Fruit fly (Drosophila melanogaster): ENCODE results near the gene CG7781.

dm6 chr2L:8276880-8277279, 48.3 kb downstream of the CG7781 start:
- no peak for TF ChIP-seq psq (optimal IDR thresholded peaks at IDR 0.05)
- no peak for TF ChIP-seq h (optimal IDR thresholded peaks at IDR 0.05)
- TF ChIP-seq insv (optimal IDR thresholded peaks at IDR 0.05) = no peak
- TF ChIP-seq Sin3A (optimal IDR thresholded peaks at IDR 0.05) = no peak
- TF ChIP-seq Myc (optimal IDR thresholded peaks at IDR 0.05) = no peak
- no peak for TF ChIP-seq ttk (optimal IDR thresholded peaks at IDR 0.05)
